Worm (Caenorhabditis elegans): ENCODE results near the gene C50H2.7.

- no peak for TF ChIP-seq snpc-4 (tag; optimal IDR thresholded peaks at IDR 0.05)
- TF ChIP-seq ceh-43 (GFP tag; optimal IDR thresholded peaks at IDR 0.05) = no peak
- no peak for TF ChIP-seq bed-3 (GFP tag; optimal IDR thresholded peaks at IDR 0.05)
- TF ChIP-seq lsy-2 (tag; optimal IDR thresholded peaks at IDR 0.05) = no peak
- no peak for TF ChIP-seq ces-1 (GFP tag; optimal IDR thresholded peaks at IDR 0.05)
- TF ChIP-seq nhr-237 (tag; optimal IDR thresholded peaks at IDR 0.05) = no peak
These were observed 21.5 kb downstream of the C50H2.7 start, which contains the start of gene sre-28 for ce11 chrV:9944093-9944492.

Data from whole organism, mixed stage, embryonic.